Fruit fly (Drosophila melanogaster) whole organism, embryonic: ENCODE measurements around the gene Capa.

Experiments used
- ATbp ChIP-seq: fragments of 200-800 bp; sonication (Bioruptor generic); optimal IDR thresholded peaks from 2 replicates; lab custom pipeline; 2017; ENCODE audit warnings: missing biosample characterization, mild to moderate bottlenecking, missing genetic modification characterization, missing genetic modification reagents
- CG10274 ChIP-seq: fragments of 200-800 bp; sonication (Bioruptor generic); optimal IDR thresholded peaks from 3 replicates; lab custom pipeline; 2017; ENCODE audit warnings: missing biosample characterization, mild to moderate bottlenecking, missing genetic modification characterization
- CG10979 ChIP-seq: fragments of 200-800 bp; sonication (Bioruptor generic); optimal IDR thresholded peaks from 2 replicates; lab custom pipeline; 2018; ENCODE audit warnings: missing biosample characterization, mild to moderate bottlenecking, missing genetic modification characterization, moderate library complexity
- CG12219 ChIP-seq: fragments of 200-800 bp; sonication (Bioruptor generic); optimal IDR thresholded peaks from 3 replicates; lab custom pipeline; 2018; ENCODE audit warnings: missing biosample characterization, mild to moderate bottlenecking, missing genetic modification characterization
- CG13624 ChIP-seq: fragments of 200-800 bp; sonication (Bioruptor generic); optimal IDR thresholded peaks from 2 replicates; lab custom pipeline; 2016; ENCODE audit warnings: missing biosample characterization, missing genetic modification characterization
- CG14860 ChIP-seq: fragments of 200-800 bp; sonication (Bioruptor generic); IDR thresholded peaks from 3 replicates; pipeline ENCODE4 v1.3.6; 2022; ENCODE audit warnings: missing biosample characterization, missing genetic modification characterization; ENCODE audit not compliant: partially characterized antibody
- CG15011 ChIP-seq: fragments of 200-800 bp; sonication (Bioruptor generic); optimal IDR thresholded peaks from 3 replicates; lab custom pipeline; 2018; ENCODE audit warnings: missing biosample characterization, mild to moderate bottlenecking, missing genetic modification characterization
- CG15479 ChIP-seq: fragments of 200-800 bp; sonication (Bioruptor generic); optimal IDR thresholded peaks from 3 replicates; lab custom pipeline; 2019; ENCODE audit warnings: missing biosample characterization, mild to moderate bottlenecking, missing genetic modification characterization, moderate library complexity
- CG15514 ChIP-seq: fragments of 200-800 bp; sonication (Bioruptor generic); optimal IDR thresholded peaks from 3 replicates; lab custom pipeline; 2017; ENCODE audit warnings: missing biosample characterization, missing genetic modification characterization, mild to moderate bottlenecking, moderate library complexity, missing genetic modification reagents
- CG1602 ChIP-seq: fragments of 200-800 bp; sonication (Bioruptor generic); optimal IDR thresholded peaks from 3 replicates; lab custom pipeline; 2016; ENCODE audit warnings: missing biosample characterization, missing genetic modification characterization
- CG17328 ChIP-seq: fragments of 200-800 bp; sonication (Bioruptor generic); IDR thresholded peaks from 2 replicates; pipeline ENCODE4 v1.3.6; 2022; ENCODE audit warnings: missing biosample characterization, missing genetic modification characterization
- CG18764 ChIP-seq: fragments of 200-800 bp; sonication (Bioruptor generic); optimal IDR thresholded peaks from 3 replicates; lab custom pipeline; 2016; ENCODE audit warnings: missing biosample characterization, missing genetic modification characterization
- CG33557 ChIP-seq: fragments of 200-800 bp; sonication (Bioruptor generic); optimal IDR thresholded peaks from 2 replicates; lab custom pipeline; 2019; ENCODE audit warnings: missing biosample characterization, mild to moderate bottlenecking, missing genetic modification characterization, moderate library complexity
- CG3847 ChIP-seq: fragments of 200-800 bp; sonication (Bioruptor generic); IDR thresholded peaks from 2 replicates; pipeline ENCODE4 v1.3.6; 2022; ENCODE audit warnings: missing biosample characterization, missing genetic modification characterization
- CG3995 ChIP-seq: fragments of 200-800 bp; sonication (Bioruptor generic); optimal IDR thresholded peaks from 3 replicates; lab custom pipeline; 2016; ENCODE audit warnings: missing biosample characterization, missing genetic modification characterization
- CG42726 ChIP-seq: fragments of 200-800 bp; sonication (Bioruptor generic); IDR thresholded peaks from 2 replicates; pipeline ENCODE4 v1.3.6; 2022; ENCODE audit warnings: missing biosample characterization, missing genetic modification characterization; ENCODE audit not compliant: partially characterized antibody
- CG4360 ChIP-seq: fragments of 200-800 bp; sonication (Bioruptor generic); IDR thresholded peaks from 2 replicates; pipeline ENCODE4 v1.3.6; 2022; ENCODE audit warnings: missing biosample characterization, missing genetic modification characterization
- CG4820 ChIP-seq: fragments of 200-800 bp; sonication (Bioruptor generic); optimal IDR thresholded peaks from 3 replicates; lab custom pipeline; 2016; ENCODE audit warnings: missing biosample characterization, missing genetic modification characterization
- CG5245 ChIP-seq: fragments of 200-800 bp; sonication (Bioruptor generic); optimal IDR thresholded peaks from 3 replicates; lab custom pipeline; 2016; ENCODE audit warnings: missing biosample characterization, missing genetic modification characterization
- CG6254 ChIP-seq: fragments of 200-800 bp; sonication (Bioruptor generic); optimal IDR thresholded peaks from 3 replicates; lab custom pipeline; 2017; ENCODE audit warnings: mild to moderate bottlenecking, missing biosample characterization, missing genetic modification reagents, missing genetic modification characterization
- CG6791 ChIP-seq: fragments of 200-800 bp; sonication (Bioruptor generic); IDR thresholded peaks from 3 replicates; pipeline ENCODE4 v1.3.6; 2022; ENCODE audit warnings: missing biosample characterization, missing genetic modification characterization; ENCODE audit not compliant: partially characterized antibody
- CG7271 ChIP-seq: fragments of 200-800 bp; sonication (Bioruptor generic); optimal IDR thresholded peaks from 2 replicates; lab custom pipeline; 2018; ENCODE audit warnings: missing biosample characterization, mild to moderate bottlenecking, missing genetic modification characterization, moderate library complexity
- CG8924 ChIP-seq: fragments of 200-800 bp; optimal IDR thresholded peaks from 3 replicates; lab custom pipeline; 2019; ENCODE audit warnings: missing biosample characterization, mild to moderate bottlenecking, missing genetic modification characterization, moderate library complexity
- CG9215 ChIP-seq: fragments of 200-800 bp; sonication (Bioruptor generic); IDR thresholded peaks from 2 replicates; pipeline ENCODE4 v1.3.6; 2022; ENCODE audit warnings: missing biosample characterization, missing genetic modification characterization
- Chrac-16 ChIP-seq: fragments of 200-800 bp; sonication (Bioruptor generic); optimal IDR thresholded peaks from 3 replicates; lab custom pipeline; 2016; ENCODE audit warnings: missing biosample characterization, missing genetic modification characterization
- Dip3 ChIP-seq: fragments of 200-800 bp; sonication (Bioruptor generic); optimal IDR thresholded peaks from 3 replicates; lab custom pipeline; 2016; ENCODE audit warnings: missing biosample characterization, missing genetic modification characterization
- Fer3 ChIP-seq: fragments of 200-800 bp; sonication (Bioruptor generic); optimal IDR thresholded peaks from 2 replicates; lab custom pipeline; 2018; ENCODE audit warnings: missing biosample characterization, mild to moderate bottlenecking, missing genetic modification characterization, moderate library complexity
- HLH3B ChIP-seq: fragments of 200-800 bp; sonication (Bioruptor generic); IDR thresholded peaks from 2 replicates; pipeline ENCODE4 v1.3.6; 2022; ENCODE audit warnings: missing biosample characterization, missing genetic modification characterization
- HLH4C ChIP-seq: fragments of 200-800 bp; sonication (Bioruptor generic); IDR thresholded peaks from 3 replicates; pipeline ENCODE4 v1.3.6; 2022; ENCODE audit warnings: missing biosample characterization, missing genetic modification characterization; ENCODE audit not compliant: partially characterized antibody
- Hmr ChIP-seq: fragments of 200-800 bp; sonication (Bioruptor generic); optimal IDR thresholded peaks from 3 replicates; lab custom pipeline; 2017; ENCODE audit warnings: mild to moderate bottlenecking, missing biosample characterization, missing genetic modification reagents, missing genetic modification characterization
- NC2β ChIP-seq: fragments of 200-800 bp; sonication (Bioruptor generic); optimal IDR thresholded peaks from 2 replicates; lab custom pipeline; 2016; ENCODE audit warnings: missing biosample characterization, missing genetic modification characterization
- az2 ChIP-seq: fragments of 200-800 bp; sonication (Bioruptor generic); optimal IDR thresholded peaks from 3 replicates; lab custom pipeline; 2016; ENCODE audit warnings: missing biosample characterization, missing genetic modification characterization
- bab2 ChIP-seq: fragments of 200-800 bp; sonication (Bioruptor generic); optimal IDR thresholded peaks from 2 replicates; lab custom pipeline; 2016; ENCODE audit warnings: missing biosample characterization, missing genetic modification characterization
- caup ChIP-seq: fragments of 200-800 bp; sonication (Bioruptor generic); optimal IDR thresholded peaks from 3 replicates; lab custom pipeline; 2017; ENCODE audit warnings: missing biosample characterization, mild to moderate bottlenecking, missing genetic modification characterization, moderate library complexity; ENCODE audit not compliant: severe bottlenecking
- corto ChIP-seq: fragments of 200-800 bp; sonication (Bioruptor generic); optimal IDR thresholded peaks from 2 replicates; lab custom pipeline; 2016; ENCODE audit warnings: missing biosample characterization, mild to moderate bottlenecking, missing genetic modification characterization, moderate library complexity
- dmrt11E ChIP-seq: fragments of 200-800 bp; sonication (Bioruptor generic); optimal IDR thresholded peaks from 3 replicates; lab custom pipeline; 2018; ENCODE audit warnings: missing biosample characterization, mild to moderate bottlenecking, missing genetic modification characterization, moderate library complexity
- exex ChIP-seq: fragments of 200-800 bp; sonication (Bioruptor generic); optimal IDR thresholded peaks from 4 replicates; lab custom pipeline; 2018; ENCODE audit warnings: missing biosample characterization, mild to moderate bottlenecking, missing genetic modification characterization, moderate library complexity
- gcm ChIP-seq: fragments of 200-800 bp; sonication (Bioruptor generic); optimal IDR thresholded peaks from 2 replicates; lab custom pipeline; 2019; ENCODE audit warnings: missing biosample characterization, mild to moderate bottlenecking, missing genetic modification characterization, moderate library complexity
- gcm2 ChIP-seq: fragments of 200-800 bp; sonication (Bioruptor generic); optimal IDR thresholded peaks from 2 replicates; lab custom pipeline; 2016; ENCODE audit warnings: missing biosample characterization, missing genetic modification characterization
- ham ChIP-seq: fragments of 200-800 bp; sonication (Bioruptor generic); IDR thresholded peaks from 2 replicates; pipeline ENCODE4 v1.3.6; 2022; ENCODE audit warnings: missing biosample characterization, missing genetic modification characterization
- hbn ChIP-seq: fragments of 200-800 bp; sonication (Bioruptor generic); IDR thresholded peaks from 2 replicates; pipeline ENCODE4 v1.3.6; 2022; ENCODE audit warnings: missing biosample characterization, missing genetic modification characterization; ENCODE audit not compliant: partially characterized antibody
- insv ChIP-seq, 2 experiments: fragments of 200-800 bp; sonication (Bioruptor generic); optimal IDR thresholded peaks; 3 replicates each; lab custom pipeline; 2016 to 2018; ENCODE audit warnings: missing biosample characterization in 2 of 2, missing genetic modification characterization in 2 of 2
- jigr1 ChIP-seq: fragments of 200-800 bp; sonication (Bioruptor generic); IDR thresholded peaks from 3 replicates; pipeline ENCODE4 v1.3.6; 2022; ENCODE audit warnings: missing biosample characterization, missing genetic modification characterization
- lmd ChIP-seq: fragments of 200-800 bp; sonication (Bioruptor generic); IDR thresholded peaks from 2 replicates; pipeline ENCODE4 v1.3.6; 2022; ENCODE audit warnings: missing biosample characterization, missing genetic modification characterization
- pho ChIP-seq: fragments of 200-800 bp; sonication (Bioruptor generic); optimal IDR thresholded peaks from 2 replicates; lab custom pipeline; 2016; ENCODE audit warnings: missing biosample characterization, missing genetic modification characterization
- pros ChIP-seq: fragments of 200-800 bp; sonication (Bioruptor generic); optimal IDR thresholded peaks from 3 replicates; lab custom pipeline; 2019; ENCODE audit warnings: missing biosample characterization, mild to moderate bottlenecking, missing genetic modification characterization, moderate library complexity
- row ChIP-seq: fragments of 200-800 bp; sonication (Bioruptor generic); IDR thresholded peaks from 3 replicates; pipeline ENCODE4 v1.3.6; 2022; ENCODE audit warnings: missing biosample characterization, missing genetic modification characterization
- sd ChIP-seq: fragments of 200-800 bp; sonication (Bioruptor generic); optimal IDR thresholded peaks from 3 replicates; lab custom pipeline; 2018; ENCODE audit warnings: missing biosample characterization, mild to moderate bottlenecking, missing genetic modification characterization, moderate library complexity
- trh ChIP-seq: fragments of 200-800 bp; sonication (Bioruptor generic); optimal IDR thresholded peaks from 2 replicates; lab custom pipeline; 2016; ENCODE audit warnings: missing biosample characterization, missing genetic modification characterization

Gene Capa

dm6 chr3R:29868676-29869349 lies 45.3 kb downstream of the Capa start, which contains the start of gene Zip99C (continued):
- TF ChIP-seq CG14860 (GFP tag; lab: Robert Waterston, UW) (peak; percentile 85), pho (peak; percentile 12), CG1602 (GFP tag; lab: Kevin White, UChicago) (peak; percentile 23), CG10274 (GFP tag; lab: Kevin White, UChicago) (no peak), trh (GFP tag; lab: Kevin White, UChicago) (no peak), CG33557 (GFP tag; lab: Kevin White, UChicago) (no peak), Hmr (GFP tag; lab: Kevin White, UChicago) (peak; percentile 46), CG13624 (GFP tag; lab: Kevin White, UChicago) (no peak), Chrac-16 (GFP tag; lab: Kevin White, UChicago) (peak; percentile 26), CG4820 (GFP tag; lab: Kevin White, UChicago) (no peak), az2 (GFP tag; lab: Kevin White, UChicago) (peak; percentile 39), CG15479 (peak; percentile 42), jigr1 (GFP tag; lab: Robert Waterston, UW) (no peak), HLH4C (GFP tag; lab: Robert Waterston, UW) (peak; percentile 84), lmd (GFP tag; lab: Robert Waterston, UW) (peak; percentile 41; the same call in 1 of the 2 replicates), CG10979 (tag; lab: Kevin White, UChicago) (no peak), Dip3 (GFP tag; lab: Kevin White, UChicago) (peak; percentile 35), CG3995 (GFP tag; lab: Kevin White, UChicago) (peak; percentile 29), corto (peak; percentile 25), CG9215 (GFP tag; lab: Robert Waterston, UW) (no peak), CG42726 (GFP tag; lab: Robert Waterston, UW) (peak; percentile 8), ATbp (GFP tag; lab: Kevin White, UChicago) (no peak), CG3847 (peak; percentile 37; the same call in 1 of the 2 replicates), CG18764 (GFP tag; lab: Kevin White, UChicago) (peak; percentile 6), HLH3B (GFP tag; lab: Robert Waterston, UW) (0 out of 2 replicates have a peak, but pooled peaks have one; percentile 26), row (peak; percentile 82), gcm (GFP tag; lab: Kevin White, UChicago) (no peak), gcm2 (GFP tag; lab: Kevin White, UChicago) (no peak), CG4360 (GFP tag; lab: Robert Waterston, UW) (peak; percentile 58), ham (GFP tag; lab: Robert Waterston, UW) (no peak), dmrt11E (tag; lab: Kevin White, UChicago) (peak; percentile 12), CG6791 (peak; percentile 66), CG17328 (GFP tag; lab: Robert Waterston, UW) (no peak), CG15514 (GFP tag; lab: Kevin White, UChicago) (no peak), NC2β (GFP tag; lab: Kevin White, UChicago) (peak; percentile 33), Fer3 (tag; lab: Kevin White, UChicago) (peak; percentile 8), CG7271 (tag; lab: Kevin White, UChicago) (no peak), caup (GFP tag; lab: Kevin White, UChicago) (peak; percentile 6), pros (GFP tag; lab: Kevin White, UChicago) (no peak), CG15011 (no peak), hbn (GFP tag; lab: Robert Waterston, UW) (peak; percentile 91), bab2 (GFP tag; lab: Kevin White, UChicago) (no peak), CG8924 (peak; percentile 44), CG6254 (GFP tag; lab: Kevin White, UChicago) (no peak), sd (tag; lab: Kevin White, UChicago) (peak; percentile 89), CG12219 (GFP tag; lab: Kevin White, UChicago) (no peak), insv (GFP tag; optimal IDR thresholded peaks at IDR 0.05; lab: Kevin White, UChicago) (peak in 1 of 2 experiments; percentile 28), CG5245 (no peak), exex (tag; lab: Kevin White, UChicago) (peak; percentile 58)
